Worm (Caenorhabditis elegans) whole organism, early embryonic: Measurements from ENCODE around the gene nhr-34.

Source experiments
- B0310.2 ChIP-seq: sonication (generic microtip); optimal IDR thresholded peaks from 2 replicates; lab custom pipeline; 2016; ENCODE audit warnings: mild to moderate bottlenecking, missing genetic modification characterization, missing compliant biosample characterization
- aly-1 ChIP-seq: sonication (generic microtip); optimal IDR thresholded peaks from 2 replicates; lab custom pipeline; 2016; ENCODE audit warnings: missing genetic modification characterization, missing compliant biosample characterization
- ama-1 ChIP-seq: fragments of 150-350 bp; optimal IDR thresholded peaks from 2 replicates; lab custom pipeline; 2014
- ceh-13 ChIP-seq: fragments of 200-800 bp; sonication (Bioruptor generic); optimal IDR thresholded peaks from 2 replicates; lab custom pipeline; 2018; ENCODE audit warnings: mild to moderate bottlenecking, missing genetic modification characterization, missing compliant biosample characterization
- ceh-36 ChIP-seq: sonication (generic microtip); optimal IDR thresholded peaks from 2 replicates; lab custom pipeline; 2016; ENCODE audit warnings: missing genetic modification characterization, inconsistent platforms, missing compliant biosample characterization
- ets-7 ChIP-seq: sonication (generic microtip); optimal IDR thresholded peaks from 2 replicates; lab custom pipeline; 2016; ENCODE audit warnings: missing genotype, missing genetic modification characterization, missing compliant biosample characterization
- flt-1 ChIP-seq: fragments of 200-800 bp; sonication (Bioruptor generic); IDR thresholded peaks from 2 replicates; pipeline ENCODE4 v1.3.6; 2022; ENCODE audit warnings: missing genetic modification characterization, missing compliant biosample characterization
- hmg-4 ChIP-seq: fragments of 200-800 bp; sonication (Bioruptor generic); optimal IDR thresholded peaks from 2 replicates; lab custom pipeline; 2018; ENCODE audit warnings: mild to moderate bottlenecking, missing genetic modification characterization, missing compliant biosample characterization
- hnd-1 ChIP-seq: sonication (generic microtip); optimal IDR thresholded peaks from 2 replicates; lab custom pipeline; 2016; ENCODE audit warnings: missing genetic modification characterization, missing compliant biosample characterization
- pes-1 ChIP-seq: fragments of 200-800 bp; sonication (Bioruptor generic); IDR thresholded peaks from 2 replicates; pipeline ENCODE4 v1.3.6; 2022; ENCODE audit warnings: missing genetic modification reagents, missing genetic modification characterization, missing compliant biosample characterization
- scrt-1 ChIP-seq: fragments of 200-800 bp; sonication (Bioruptor generic); IDR thresholded peaks from 2 replicates; pipeline ENCODE4 v1.3.6; 2022; ENCODE audit warnings: missing genetic modification characterization, missing compliant biosample characterization
- sea-1 ChIP-seq: fragments of 200-800 bp; sonication (Bioruptor generic); conservative IDR thresholded peaks from 2 replicates; pipeline ENCODE4 v1.3.6; 2022; ENCODE audit warnings: missing genetic modification characterization, missing compliant biosample characterization
- tbx-11 ChIP-seq: fragments of 200-800 bp; sonication (Bioruptor generic); IDR thresholded peaks from 2 replicates; pipeline ENCODE4 v1.3.6; 2022; ENCODE audit warnings: missing genetic modification characterization, missing compliant biosample characterization
- tra-4 ChIP-seq: sonication (generic microtip); optimal IDR thresholded peaks from 2 replicates; lab custom pipeline; 2017; ENCODE audit warnings: missing genetic modification characterization, missing compliant biosample characterization

DNA sequence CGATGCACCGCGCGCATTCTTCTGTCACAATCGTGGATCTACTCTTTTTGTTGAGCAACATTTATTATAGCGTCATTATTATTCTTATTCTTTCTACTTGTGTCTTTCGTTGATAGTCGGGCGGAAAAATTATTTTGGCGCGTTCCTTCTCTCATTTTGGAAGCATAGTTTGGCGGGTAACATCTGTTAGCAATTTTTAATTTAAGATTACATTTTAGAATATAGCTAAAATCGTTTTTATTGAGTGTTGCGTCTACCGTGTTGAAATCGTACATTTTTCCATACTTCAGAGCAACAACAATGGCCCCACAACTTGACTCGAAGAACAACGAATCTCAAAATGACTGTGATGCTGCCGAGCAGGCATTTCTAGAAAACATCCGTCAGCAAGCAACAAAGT is 15.2 kb upstream of the nhr-34 start, which contains the start of gene sdz-36:
- TF ChIP-seq ama-1 = no peak
- TF ChIP-seq hmg-4 (GFP tag; lab: Kevin White, UChicago) = no peak
- TF ChIP-seq pes-1 = no peak
- TF ChIP-seq hnd-1 (tag; lab: Kevin White, UChicago) = no peak
- no peak for TF ChIP-seq tra-4 (tag; lab: Kevin White, UChicago)
- no peak for TF ChIP-seq flt-1 (GFP tag; lab: Robert Waterston, UW)
- no peak for TF ChIP-seq ets-7 (tag; lab: Kevin White, UChicago)
- no peak for TF ChIP-seq aly-1
- no peak for TF ChIP-seq ceh-13 (GFP tag; lab: Kevin White, UChicago)
- no peak for TF ChIP-seq ceh-36
- no peak for TF ChIP-seq tbx-11 (GFP tag; lab: Robert Waterston, UW)
- TF ChIP-seq scrt-1 (GFP tag; lab: Robert Waterston, UW) = no peak
- no peak for TF ChIP-seq B0310.2
- TF ChIP-seq sea-1 = no peak
